Fruit fly (Drosophila melanogaster) whole organism, prepupa: ENCODE data around the gene CG10470.

ENCODE experiments used
- CG11762 ChIP-seq: fragments of 200-800 bp; sonication (Bioruptor generic); optimal IDR thresholded peaks from 3 replicates; lab custom pipeline; 2016; ENCODE audit warnings: missing biosample characterization, missing genetic modification characterization; ENCODE audit not compliant: insufficient read depth
- CG15336 ChIP-seq: fragments of 200-800 bp; sonication (Bioruptor generic); IDR thresholded peaks from 2 replicates; pipeline ENCODE4 v1.3.6; 2022; ENCODE audit warnings: missing biosample characterization, missing genetic modification characterization
- CG1621 ChIP-seq: fragments of 200-800 bp; sonication (Bioruptor generic); optimal IDR thresholded peaks from 3 replicates; lab custom pipeline; 2018; ENCODE audit warnings: missing biosample characterization, mild to moderate bottlenecking, missing genetic modification characterization
- CG3032 ChIP-seq: fragments of 200-800 bp; optimal IDR thresholded peaks from 2 replicates; lab custom pipeline; 2019; ENCODE audit warnings: missing biosample characterization, mild to moderate bottlenecking, missing genetic modification characterization, moderate library complexity
- CG31627 ChIP-seq: fragments of 200-800 bp; sonication (Bioruptor generic); optimal IDR thresholded peaks from 3 replicates; lab custom pipeline; 2016; ENCODE audit warnings: missing biosample characterization, missing genetic modification characterization
- CG32006 ChIP-seq: fragments of 200-800 bp; sonication (Bioruptor generic); optimal IDR thresholded peaks from 3 replicates; lab custom pipeline; 2017; ENCODE audit warnings: missing biosample characterization, mild to moderate bottlenecking, missing genetic modification characterization
- CG34406 ChIP-seq: fragments of 200-800 bp; sonication (Bioruptor generic); optimal IDR thresholded peaks from 3 replicates; lab custom pipeline; 2016; ENCODE audit warnings: missing biosample characterization, missing genetic modification characterization
- CG3919 ChIP-seq: fragments of 200-800 bp; sonication (Bioruptor generic); optimal IDR thresholded peaks from 3 replicates; lab custom pipeline; 2016; ENCODE audit warnings: missing biosample characterization, missing genetic modification characterization
- CG4318 ChIP-seq: fragments of 200-800 bp; sonication (Bioruptor generic); optimal IDR thresholded peaks from 3 replicates; lab custom pipeline; 2017; ENCODE audit warnings: missing biosample characterization, mild to moderate bottlenecking, missing genetic modification characterization
- CG6163 ChIP-seq: fragments of 200-800 bp; sonication (Bioruptor generic); IDR thresholded peaks from 3 replicates; pipeline ENCODE4 v1.3.6; 2022; ENCODE audit warnings: missing biosample characterization, missing genetic modification characterization
- CG6276 ChIP-seq: fragments of 200-800 bp; sonication (Bioruptor generic); optimal IDR thresholded peaks from 2 replicates; lab custom pipeline; 2017; ENCODE audit warnings: missing biosample characterization, mild to moderate bottlenecking, missing genetic modification characterization
- CG6808 ChIP-seq: fragments of 200-800 bp; sonication (Bioruptor generic); optimal IDR thresholded peaks from 3 replicates; lab custom pipeline; 2017; ENCODE audit warnings: missing biosample characterization, missing genetic modification characterization, mild to moderate bottlenecking, moderate library complexity, missing genetic modification reagents
- CG7368 ChIP-seq: fragments of 200-800 bp; sonication (Bioruptor generic); optimal IDR thresholded peaks from 3 replicates; lab custom pipeline; 2016; ENCODE audit warnings: missing biosample characterization, missing genetic modification characterization
- CG8319 ChIP-seq: fragments of 200-800 bp; sonication (Bioruptor generic); optimal IDR thresholded peaks from 3 replicates; lab custom pipeline; 2016; ENCODE audit warnings: missing biosample characterization, missing genetic modification characterization
- CG8632 ChIP-seq: fragments of 200-800 bp; sonication (Bioruptor generic); optimal IDR thresholded peaks from 3 replicates; lab custom pipeline; 2016; ENCODE audit warnings: missing biosample characterization, missing genetic modification characterization
- Eip75B ChIP-seq: fragments of 200-800 bp; sonication (Bioruptor generic); optimal IDR thresholded peaks from 3 replicates; lab custom pipeline; 2016; ENCODE audit warnings: missing biosample characterization, missing genetic modification characterization
- Eip78C ChIP-seq: fragments of 200-800 bp; sonication (Bioruptor generic); peaks from one replicate; lab custom pipeline; 2016; ENCODE audit warnings: missing biosample characterization, missing genetic modification characterization
- Eip93F ChIP-seq: fragments of 200-800 bp; sonication (Bioruptor generic); optimal IDR thresholded peaks from 2 replicates; lab custom pipeline; 2016; ENCODE audit warnings: missing biosample characterization, mild to moderate bottlenecking, missing genetic modification characterization
- Ets21C ChIP-seq: fragments of 200-800 bp; sonication (Bioruptor generic); optimal IDR thresholded peaks from 3 replicates; lab custom pipeline; 2016; ENCODE audit warnings: missing biosample characterization, missing genetic modification characterization
- Ets96B ChIP-seq: fragments of 200-800 bp; optimal IDR thresholded peaks from 2 replicates; lab custom pipeline; 2019; ENCODE audit warnings: missing biosample characterization, mild to moderate bottlenecking, missing genetic modification characterization, moderate library complexity
- Gug ChIP-seq: fragments of 200-800 bp; sonication (Bioruptor generic); IDR thresholded peaks from 2 replicates; pipeline ENCODE4 v1.3.6; 2022; ENCODE audit warnings: missing biosample characterization, missing genetic modification characterization
- Hr38 ChIP-seq: sonication (Bioruptor generic); optimal IDR thresholded peaks from 2 replicates; lab custom pipeline; 2016; ENCODE audit warnings: missing biosample characterization, missing genetic modification characterization
- Hr39 ChIP-seq: fragments of 200-800 bp; sonication (Bioruptor generic); optimal IDR thresholded peaks from 2 replicates; lab custom pipeline; 2016; ENCODE audit warnings: missing biosample characterization, missing genetic modification characterization
- Hr4 ChIP-seq: fragments of 200-800 bp; sonication (Bioruptor generic); optimal IDR thresholded peaks from 3 replicates; lab custom pipeline; 2016; ENCODE audit warnings: missing biosample characterization, missing genetic modification characterization
- Lpt ChIP-seq: fragments of 200-800 bp; sonication (Bioruptor generic); optimal IDR thresholded peaks from 3 replicates; lab custom pipeline; 2016; ENCODE audit warnings: missing biosample characterization, missing genetic modification characterization
- Met ChIP-seq: fragments of 200-800 bp; sonication (Bioruptor generic); optimal IDR thresholded peaks from 3 replicates; lab custom pipeline; 2016; ENCODE audit warnings: missing biosample characterization, missing genetic modification characterization
- OdsH ChIP-seq: fragments of 200-800 bp; sonication (Bioruptor generic); optimal IDR thresholded peaks from 3 replicates; lab custom pipeline; 2016; ENCODE audit warnings: missing biosample characterization, missing genetic modification characterization
- Sox102F ChIP-seq: fragments of 200-800 bp; sonication (Bioruptor generic); optimal IDR thresholded peaks from 2 replicates; lab custom pipeline; 2016; ENCODE audit warnings: missing biosample characterization, mild to moderate bottlenecking, missing genetic modification characterization
- Sox14 ChIP-seq: fragments of 200-800 bp; sonication (Bioruptor generic); optimal IDR thresholded peaks from 3 replicates; lab custom pipeline; 2016; ENCODE audit warnings: missing biosample characterization, missing genetic modification characterization
- Sox15 ChIP-seq: fragments of 200-800 bp; sonication (Bioruptor generic); optimal IDR thresholded peaks from 3 replicates; lab custom pipeline; 2016; ENCODE audit warnings: missing biosample characterization, missing genetic modification characterization
- achi ChIP-seq: fragments of 200-800 bp; sonication (Bioruptor generic); optimal IDR thresholded peaks from 3 replicates; lab custom pipeline; 2016; ENCODE audit warnings: missing biosample characterization, missing genetic modification characterization
- cyc ChIP-seq: fragments of 200-800 bp; sonication (Bioruptor generic); optimal IDR thresholded peaks from 3 replicates; lab custom pipeline; 2016; ENCODE audit warnings: missing biosample characterization, missing genetic modification characterization
- dac ChIP-seq: fragments of 200-800 bp; sonication (Bioruptor generic); optimal IDR thresholded peaks from 2 replicates; lab custom pipeline; 2017; ENCODE audit warnings: missing biosample characterization, mild to moderate bottlenecking, missing genetic modification characterization
- eg ChIP-seq: fragments of 200-800 bp; sonication (Bioruptor generic); IDR thresholded peaks from 3 replicates; pipeline ENCODE4 v1.3.6; 2022; ENCODE audit warnings: missing biosample characterization, missing genetic modification characterization
- esn ChIP-seq: fragments of 200-800 bp; sonication (Bioruptor generic); optimal IDR thresholded peaks from 2 replicates; lab custom pipeline; 2016; ENCODE audit warnings: missing biosample characterization, mild to moderate bottlenecking, missing genetic modification characterization, moderate library complexity
- fd59A ChIP-seq: fragments of 200-800 bp; sonication (Bioruptor generic); optimal IDR thresholded peaks from 2 replicates; lab custom pipeline; 2017; ENCODE audit warnings: missing biosample characterization, mild to moderate bottlenecking, missing genetic modification characterization, missing genetic modification reagents
- fkh ChIP-seq: fragments of 200-800 bp; sonication (Bioruptor generic); optimal IDR thresholded peaks from 3 replicates; lab custom pipeline; 2017; ENCODE audit warnings: missing biosample characterization, mild to moderate bottlenecking, missing genetic modification characterization, moderate library complexity
- lz ChIP-seq: fragments of 200-800 bp; sonication (Bioruptor generic); optimal IDR thresholded peaks from 3 replicates; lab custom pipeline; 2016; ENCODE audit warnings: missing biosample characterization, missing genetic modification characterization
- net ChIP-seq: fragments of 200-800 bp; sonication (Bioruptor generic); optimal IDR thresholded peaks from 3 replicates; lab custom pipeline; 2016; ENCODE audit warnings: missing biosample characterization, missing genetic modification characterization
- salr ChIP-seq, 2 experiments: fragments of 200-800 bp; sonication (Bioruptor generic); optimal IDR thresholded peaks; 3 replicates each; lab custom pipeline; 2016 to 2018; ENCODE audit warnings: missing biosample characterization in 2 of 2, missing genetic modification characterization in 2 of 2, mild to moderate bottlenecking in 1 of 2
- spab ChIP-seq: fragments of 200-800 bp; sonication (Bioruptor generic); optimal IDR thresholded peaks from 2 replicates; lab custom pipeline; 2017; ENCODE audit warnings: missing biosample characterization, mild to moderate bottlenecking, missing genetic modification characterization, missing genetic modification reagents
- vri ChIP-seq: fragments of 200-800 bp; sonication (Bioruptor generic); optimal IDR thresholded peaks from 3 replicates; lab custom pipeline; 2016; ENCODE audit warnings: missing biosample characterization, mild to moderate bottlenecking, missing genetic modification characterization

The CG10470 gene

dm6 chr2L:19057799-19058198 is 8.9 kb downstream of the CG10470 start:
- TF ChIP-seq salr (GFP tag; optimal IDR thresholded peaks at IDR 0.05; lab: Kevin White, UChicago) (no peak), CG11762 (no peak), CG31627 (no peak), dac (GFP tag; lab: Kevin White, UChicago) (no peak), Sox102F (GFP tag; lab: Kevin White, UChicago) (no peak), CG6276 (GFP tag; lab: Kevin White, UChicago) (no peak), CG6163 (no peak), cyc (GFP tag; lab: Kevin White, UChicago) (no peak), eg (GFP tag; lab: Robert Waterston, UW) (no peak), CG4318 (GFP tag; lab: Kevin White, UChicago) (no peak), CG8319 (no peak), fkh (GFP tag; lab: Kevin White, UChicago) (no peak), CG3032 (tag; lab: Kevin White, UChicago) (no peak), Lpt (no peak), OdsH (no peak), fd59A (GFP tag; lab: Kevin White, UChicago) (no peak), Met (GFP tag; lab: Kevin White, UChicago) (no peak), Eip78C (no peak), Ets96B (no peak), net (no peak)

- TF ChIP-seq CG7368 (GFP tag; lab: Kevin White, UChicago) (no peak), Hr4 (GFP tag; lab: Kevin White, UChicago) (peak; percentile 72), Sox102F (GFP tag; lab: Kevin White, UChicago) (no peak), CG11762 (no peak), CG3032 (tag; lab: Kevin White, UChicago) (peak; percentile 21), Sox15 (no peak), CG15336 (GFP tag; lab: Robert Waterston, UW) (peak; percentile 49), CG6163 (peak; percentile 71), salr (GFP tag; optimal IDR thresholded peaks at IDR 0.05; lab: Kevin White, UChicago) (no peak), CG8319 (no peak), Ets21C (GFP tag; lab: Kevin White, UChicago) (no peak), vri (GFP tag; lab: Kevin White, UChicago) (no peak), Gug (GFP tag; lab: Robert Waterston, UW) (no peak), Sox14 (GFP tag; lab: Kevin White, UChicago) (no peak), Eip75B (GFP tag; lab: Kevin White, UChicago) (no peak), CG8632 (GFP tag; lab: Kevin White, UChicago) (no peak), fkh (GFP tag; lab: Kevin White, UChicago) (no peak), CG6808 (GFP tag; lab: Kevin White, UChicago) (no peak), CG32006 (no peak), achi (GFP tag; lab: Kevin White, UChicago) (no peak), esn (no peak), lz (no peak), Hr38 (GFP tag; lab: Kevin White, UChicago) (no peak), spab (GFP tag; lab: Kevin White, UChicago) (no peak), Hr39 (GFP tag; lab: Kevin White, UChicago) (no peak), eg (GFP tag; lab: Robert Waterston, UW) (peak; percentile 78), CG3919 (no peak), Eip93F (GFP tag; lab: Kevin White, UChicago) (no peak), CG1621 (peak; percentile 16), net (no peak), Lpt (no peak), CG34406 (GFP tag; lab: Kevin White, UChicago) (no peak)
Observed at dm6 chr2L:19058916-19059315, 10.0 kb downstream of the CG10470 start, which contains the start of gene Phlpp. Gene Phlpp (plus strand): TSS chr2L:19059129.
